Worm (Caenorhabditis elegans): Measurements from ENCODE around the gene clec-130.
"Not testable (repeated sequence)": the region's sequence is repeated elsewhere in the genome, so short reads cannot be mapped to it uniquely, and the experiment has no call there.

Gene clec-130

ce11 chrII:3562419-3562818, 10.9 kb upstream of the clec-130 start, which contains the start of gene W10G11.3:
W10G11.3 (minus strand) TSS chrII:3562519.
- TF ChIP-seq madf-5 (GFP tag; IDR thresholded peaks at IDR 0.05): no peak
- TF ChIP-seq ZK546.5 (tag; optimal IDR thresholded peaks at IDR 0.05): no peak
- TF ChIP-seq duxl-1 (tag; optimal IDR thresholded peaks at IDR 0.05; ENCODE audit: poor library complexity): no peak
- no peak for TF ChIP-seq unc-62 (GFP tag; optimal IDR thresholded peaks at IDR 0.05 in 1 of 2)
- TF ChIP-seq unc-62 (tag; optimal IDR thresholded peaks at IDR 0.05): no peak
- TF ChIP-seq hlh-11 (tag; optimal IDR thresholded peaks at IDR 0.05): no peak
- no peak for TF ChIP-seq daf-16 (GFP tag; optimal IDR thresholded peaks at IDR 0.05)
- TF ChIP-seq daf-16 (tag; optimal IDR thresholded peaks at IDR 0.05): no peak
- TF ChIP-seq aly-2 (tag; optimal IDR thresholded peaks at IDR 0.05): no peak
- TF ChIP-seq nhr-25 (tag; optimal IDR thresholded peaks at IDR 0.05; ENCODE audit: borderline replicate concordance, insufficient read depth): no peak
- TF ChIP-seq daf-12 (tag; optimal IDR thresholded peaks at IDR 0.05): no peak
- TF ChIP-seq lir-3 (tag; optimal IDR thresholded peaks at IDR 0.05): no peak
- no peak for TF ChIP-seq jun-1 (tag; optimal IDR thresholded peaks at IDR 0.05)
- TF ChIP-seq lin-1 (GFP tag; IDR thresholded peaks at IDR 0.05): no peak
- no peak for TF ChIP-seq ZK337.2 (GFP tag; IDR thresholded peaks at IDR 0.05)
- TF ChIP-seq ceh-28 (tag; optimal IDR thresholded peaks at IDR 0.05): no peak
- TF ChIP-seq fos-1 (tag; optimal IDR thresholded peaks at IDR 0.05): no peak
- TF ChIP-seq tag-97 (GFP tag; IDR thresholded peaks at IDR 0.05): no peak
- TF ChIP-seq skn-1 (tag; optimal IDR thresholded peaks at IDR 0.05): no peak
- TF ChIP-seq saeg-2 (GFP tag; IDR thresholded peaks at IDR 0.05): no peak
- no peak for TF ChIP-seq attf-4 (tag; optimal IDR thresholded peaks at IDR 0.05)
- no peak for TF ChIP-seq Y75B8A.6 (GFP tag; IDR thresholded peaks at IDR 0.05)

DNA sequence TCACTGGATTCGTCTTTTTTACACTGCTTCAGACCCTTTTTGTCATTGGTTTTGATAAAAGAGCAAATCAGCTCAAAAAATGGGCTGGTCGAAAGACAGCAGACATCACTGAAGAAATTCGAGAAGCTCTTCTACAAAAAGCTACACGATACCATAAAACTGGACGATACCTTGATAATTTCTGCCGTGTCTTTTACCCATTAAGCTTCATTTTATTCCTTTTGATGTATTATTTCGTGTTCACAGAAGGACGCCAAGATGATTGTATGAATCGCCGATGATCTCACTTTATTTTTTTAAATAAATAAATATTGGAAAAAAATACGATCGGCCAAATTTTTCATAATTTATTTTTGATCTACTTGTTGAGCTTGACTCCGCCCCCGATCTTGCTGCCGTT, 6.3 kb upstream of the clec-130 start:
- TF ChIP-seq R02D3.7 (tag; optimal IDR thresholded peaks at IDR 0.05): no peak
- peak in 1 of 2 experiments; percentile 91 for TF ChIP-seq unc-62 (GFP tag; optimal IDR thresholded peaks at IDR 0.05 in 1 of 2)
- TF ChIP-seq unc-62 (tag; optimal IDR thresholded peaks at IDR 0.05): no peak
- no peak for TF ChIP-seq vab-7 (GFP tag; IDR thresholded peaks at IDR 0.05)

ce11 chrII:3567576-3567975, 5.8 kb upstream of the clec-130 start:
- TF ChIP-seq madf-5 (GFP tag; IDR thresholded peaks at IDR 0.05): peak; percentile 20 to 83; a peak in 2 of 4 replicates
- TF ChIP-seq zip-11 (GFP tag; IDR thresholded peaks at IDR 0.05): 0 out of 2 replicates have a peak, but pooled peaks have one; percentile 49
- peak in 1 of 2 experiments; percentile 66 for TF ChIP-seq unc-62 (GFP tag; optimal IDR thresholded peaks at IDR 0.05 in 1 of 2)
- TF ChIP-seq unc-62 (tag; optimal IDR thresholded peaks at IDR 0.05): not testable (repeated sequence)
- TF ChIP-seq Y105C5A.15 (GFP tag; IDR thresholded peaks at IDR 0.05): peak; percentile 82
- peak; percentile 16 for TF ChIP-seq mxl-3 (GFP tag; optimal IDR thresholded peaks at IDR 0.05)
- 0 out of 2 replicates have a peak, but pooled peaks have one; percentile 80 for TF ChIP-seq D1046.2 (GFP tag; IDR thresholded peaks at IDR 0.05)
- TF ChIP-seq F49E8.2 (tag; optimal IDR thresholded peaks at IDR 0.05; ENCODE audit: borderline replicate concordance): peak; percentile 21
- TF ChIP-seq arid-1 (GFP tag; conservative IDR thresholded peaks at IDR 0.05): peak; percentile 79
- peak; percentile 59 for TF ChIP-seq dmd-6 (GFP tag; IDR thresholded peaks at IDR 0.05)
- TF ChIP-seq mes-2 (tag; optimal IDR thresholded peaks at IDR 0.05; ENCODE audit: poor library complexity, severe bottlenecking): peak; percentile 58
- peak; percentile 94 for TF ChIP-seq egl-43 (GFP tag; IDR thresholded peaks at IDR 0.05)
- 0 out of 2 replicates have a peak, but pooled peaks have one; percentile 29 for TF ChIP-seq php-3 (GFP tag; IDR thresholded peaks at IDR 0.05)
- peak; percentile 59 for TF ChIP-seq hmg-1.1 (GFP tag; IDR thresholded peaks at IDR 0.05)
- peak; percentile 59; the same call in 1 of the 2 replicates for TF ChIP-seq nhr-41 (GFP tag; IDR thresholded peaks at IDR 0.05)
- 0 out of 2 replicates have a peak, but pooled peaks have one; percentile 69 for TF ChIP-seq F44E2.7 (GFP tag; IDR thresholded peaks at IDR 0.05)
- peak; percentile 77 for TF ChIP-seq zfp-3 (GFP tag; conservative IDR thresholded peaks at IDR 0.05)
- TF ChIP-seq T26A8.4 (GFP tag; IDR thresholded peaks at IDR 0.05): peak; percentile 67
- TF ChIP-seq vab-7 (GFP tag; IDR thresholded peaks at IDR 0.05): peak; percentile 84
- TF ChIP-seq lim-7 (GFP tag; IDR thresholded peaks at IDR 0.05): peak; percentile 87
- TF ChIP-seq nhr-77 (tag; optimal IDR thresholded peaks at IDR 0.05): peak; percentile 4
- TF ChIP-seq dmd-8 (GFP tag; IDR thresholded peaks at IDR 0.05): peak; percentile 88
- peak; percentile 67; the same call in 1 of the 2 replicates for TF ChIP-seq Y48G9A.11 (GFP tag; IDR thresholded peaks at IDR 0.05)
- TF ChIP-seq daf-16 (GFP tag; optimal IDR thresholded peaks at IDR 0.05): peak; percentile 29 to 86
- TF ChIP-seq daf-16 (tag; optimal IDR thresholded peaks at IDR 0.05): peak; percentile 77
- peak; percentile 19 for TF ChIP-seq spr-3 (GFP tag; optimal IDR thresholded peaks at IDR 0.05)
- peak; percentile 57 for TF ChIP-seq unc-130 (GFP tag; optimal IDR thresholded peaks at IDR 0.05)
- TF ChIP-seq ceh-44 (GFP tag; IDR thresholded peaks at IDR 0.05): peak; percentile 55; the same call in 1 of the 2 replicates
- peak; percentile 86 for TF ChIP-seq duxl-1 (tag; optimal IDR thresholded peaks at IDR 0.05; ENCODE audit: poor library complexity)
- TF ChIP-seq Y5F2A.4 (GFP tag; optimal IDR thresholded peaks at IDR 0.05): peak; percentile 52

Measured in whole organism, L4 larva.